Fruit fly (Drosophila melanogaster) whole organism, embryonic: ENCODE measurements around the gene Ugt37A3.

ENCODE experiments used
- Ada2b ChIP-seq: fragments of 200-800 bp; sonication (Bioruptor generic); IDR thresholded peaks from 2 replicates; pipeline ENCODE4 v1.3.6; 2022; ENCODE audit warnings: missing biosample characterization, missing genetic modification characterization
- Adf1 ChIP-seq: fragments of 200-800 bp; sonication (Bioruptor generic); IDR thresholded peaks from 2 replicates; pipeline ENCODE4 v1.3.6; 2022; ENCODE audit warnings: missing biosample characterization, missing genetic modification characterization
- Awh ChIP-seq: fragments of 200-800 bp; sonication (Bioruptor generic); IDR thresholded peaks from 2 replicates; pipeline ENCODE4, ENCODE4 v1.3.6; 2022; ENCODE audit warnings: missing biosample characterization, missing genetic modification characterization
- Bteb2 ChIP-seq: fragments of 200-800 bp; sonication (Bioruptor generic); optimal IDR thresholded peaks from 2 replicates; lab custom pipeline; 2016; ENCODE audit warnings: missing biosample characterization, missing genetic modification characterization
- CG10979 ChIP-seq: fragments of 200-800 bp; sonication (Bioruptor generic); optimal IDR thresholded peaks from 2 replicates; lab custom pipeline; 2018; ENCODE audit warnings: missing biosample characterization, mild to moderate bottlenecking, missing genetic modification characterization, moderate library complexity
- CG11093 ChIP-seq: fragments of 200-800 bp; sonication (Bioruptor generic); IDR thresholded peaks from 3 replicates; pipeline ENCODE4 v1.3.6; 2022; ENCODE audit warnings: missing biosample characterization, missing genetic modification characterization
- CG12299 ChIP-seq: fragments of 200-800 bp; sonication (Bioruptor generic); optimal IDR thresholded peaks from 2 replicates; lab custom pipeline; 2018; ENCODE audit warnings: missing biosample characterization, mild to moderate bottlenecking, missing genetic modification characterization
- CG12659 ChIP-seq: fragments of 200-800 bp; sonication (Bioruptor generic); optimal IDR thresholded peaks from 3 replicates; lab custom pipeline; 2017; ENCODE audit warnings: mild to moderate bottlenecking, missing biosample characterization, missing genetic modification reagents, missing genetic modification characterization
- CG12769 ChIP-seq: fragments of 200-800 bp; sonication (Bioruptor generic); optimal IDR thresholded peaks from 2 replicates; lab custom pipeline; 2019; ENCODE audit warnings: missing biosample characterization, mild to moderate bottlenecking, missing genetic modification characterization, moderate library complexity
- CG17361 ChIP-seq: fragments of 200-800 bp; sonication (Bioruptor generic); IDR thresholded peaks from 3 replicates; pipeline ENCODE4 v1.3.6; 2022; ENCODE audit warnings: missing biosample characterization, missing genetic modification characterization
- CG17568 ChIP-seq: fragments of 200-800 bp; sonication (Bioruptor generic); optimal IDR thresholded peaks from 2 replicates; lab custom pipeline; 2018; ENCODE audit warnings: missing biosample characterization, mild to moderate bottlenecking, missing genetic modification characterization, moderate library complexity
- CG18619 ChIP-seq: fragments of 200-800 bp; sonication (Bioruptor generic); optimal IDR thresholded peaks from 3 replicates; lab custom pipeline; 2017; ENCODE audit warnings: missing biosample characterization, mild to moderate bottlenecking, missing genetic modification characterization
- CG31388 ChIP-seq: fragments of 200-800 bp; sonication (Bioruptor generic); optimal IDR thresholded peaks from 2 replicates; lab custom pipeline; 2016; ENCODE audit warnings: missing biosample characterization, missing genetic modification characterization
- CG3281 ChIP-seq: fragments of 200-800 bp; sonication (Bioruptor generic); optimal IDR thresholded peaks from 3 replicates; lab custom pipeline; 2017; ENCODE audit warnings: missing biosample characterization, mild to moderate bottlenecking, missing genetic modification characterization
- CG33557 ChIP-seq: fragments of 200-800 bp; sonication (Bioruptor generic); optimal IDR thresholded peaks from 2 replicates; lab custom pipeline; 2019; ENCODE audit warnings: missing biosample characterization, mild to moderate bottlenecking, missing genetic modification characterization, moderate library complexity
- CG34422 ChIP-seq: fragments of 200-800 bp; sonication (Bioruptor generic); IDR thresholded peaks from 3 replicates; pipeline ENCODE4 v1.3.6; 2022; ENCODE audit warnings: missing biosample characterization, missing genetic modification characterization
- CG3847 ChIP-seq: fragments of 200-800 bp; sonication (Bioruptor generic); IDR thresholded peaks from 2 replicates; pipeline ENCODE4 v1.3.6; 2022; ENCODE audit warnings: missing biosample characterization, missing genetic modification characterization
- CG3995 ChIP-seq: fragments of 200-800 bp; sonication (Bioruptor generic); optimal IDR thresholded peaks from 3 replicates; lab custom pipeline; 2016; ENCODE audit warnings: missing biosample characterization, missing genetic modification characterization
- CG4360 ChIP-seq: fragments of 200-800 bp; sonication (Bioruptor generic); IDR thresholded peaks from 2 replicates; pipeline ENCODE4 v1.3.6; 2022; ENCODE audit warnings: missing biosample characterization, missing genetic modification characterization
- CG4820 ChIP-seq: fragments of 200-800 bp; sonication (Bioruptor generic); optimal IDR thresholded peaks from 3 replicates; lab custom pipeline; 2016; ENCODE audit warnings: missing biosample characterization, missing genetic modification characterization
- CG4854 ChIP-seq: fragments of 200-800 bp; sonication (Bioruptor generic); optimal IDR thresholded peaks from 2 replicates; lab custom pipeline; 2016; ENCODE audit warnings: missing biosample characterization, missing genetic modification characterization, inconsistent platforms
- CG6175 ChIP-seq: fragments of 200-800 bp; sonication (Bioruptor generic); IDR thresholded peaks from 3 replicates; pipeline ENCODE4 v1.3.6; 2022; ENCODE audit warnings: missing biosample characterization, missing genetic modification characterization
- CG7556 ChIP-seq: fragments of 200-800 bp; sonication (Bioruptor generic); optimal IDR thresholded peaks from 2 replicates; lab custom pipeline; 2017; ENCODE audit warnings: missing biosample characterization, mild to moderate bottlenecking, missing genetic modification characterization
- CG9932 ChIP-seq: fragments of 200-800 bp; sonication (Bioruptor generic); IDR thresholded peaks from 2 replicates; pipeline ENCODE4 v1.3.6; 2022; ENCODE audit warnings: missing biosample characterization, missing genetic modification characterization
- Dip3 ChIP-seq: fragments of 200-800 bp; sonication (Bioruptor generic); optimal IDR thresholded peaks from 3 replicates; lab custom pipeline; 2016; ENCODE audit warnings: missing biosample characterization, missing genetic modification characterization
- Eip74EF ChIP-seq, 2 experiments: fragments of 200-800 bp in 1 of 2; fragments of >200 bp in 1 of 2; sonication (Bioruptor generic) in 1 of 2; optimal IDR thresholded peaks; 2 replicates each; lab custom pipeline; 2017 to 2019; ENCODE audit warnings: missing biosample characterization in 2 of 2, missing genetic modification characterization in 2 of 2, mild to moderate bottlenecking in 1 of 2, moderate library complexity in 1 of 2
- Ets65A ChIP-seq: fragments of 200-800 bp; sonication (Bioruptor generic); peaks from one replicate; lab custom pipeline; 2016; ENCODE audit warnings: missing biosample characterization, missing genetic modification characterization
- H15 ChIP-seq: fragments of 200-800 bp; sonication (Bioruptor generic); IDR thresholded peaks from 3 replicates; pipeline ENCODE4 v1.3.6; 2022; ENCODE audit warnings: missing biosample characterization, missing genetic modification characterization
- HmgD ChIP-seq: fragments of 200-800 bp; sonication (Bioruptor generic); optimal IDR thresholded peaks from 3 replicates; lab custom pipeline; 2016; ENCODE audit warnings: missing biosample characterization, missing genetic modification characterization
- Hr39 ChIP-seq: fragments of >200 bp; optimal IDR thresholded peaks from 2 replicates; lab custom pipeline; 2017
- Lpt ChIP-seq: fragments of >200 bp; optimal IDR thresholded peaks from 2 replicates; lab custom pipeline; 2018; ENCODE audit warnings: missing biosample characterization, missing genetic modification characterization
- Mad ChIP-seq: fragments of 200-800 bp; sonication (Bioruptor generic); optimal IDR thresholded peaks from 2 replicates; lab custom pipeline; 2016; ENCODE audit warnings: missing biosample characterization, missing genetic modification characterization
- Mes4 ChIP-seq: fragments of 200-800 bp; sonication (Bioruptor generic); optimal IDR thresholded peaks from 2 replicates; lab custom pipeline; 2016; ENCODE audit warnings: missing biosample characterization, missing genetic modification characterization
- Six4 ChIP-seq: fragments of 200-800 bp; sonication (Bioruptor generic); optimal IDR thresholded peaks from 2 replicates; lab custom pipeline; 2016; ENCODE audit warnings: missing biosample characterization, missing genetic modification characterization
- Ssrp ChIP-seq: fragments of 200-800 bp; sonication (Bioruptor generic); optimal IDR thresholded peaks from 2 replicates; lab custom pipeline; 2018; ENCODE audit warnings: missing biosample characterization, mild to moderate bottlenecking, missing genetic modification characterization, moderate library complexity
- Taf1 ChIP-seq: fragments of 200-800 bp; sonication (Bioruptor generic); IDR thresholded peaks from 2 replicates; pipeline ENCODE4 v1.3.6; 2022; ENCODE audit warnings: missing biosample characterization, missing genetic modification characterization
- Usf ChIP-seq: fragments of 200-800 bp; sonication (Bioruptor generic); optimal IDR thresholded peaks from 2 replicates; lab custom pipeline; 2017; ENCODE audit warnings: missing genotype, missing biosample characterization, missing genetic modification characterization
- Xrp1 ChIP-seq: fragments of 200-800 bp; sonication (Bioruptor generic); IDR thresholded peaks from 2 replicates; pipeline ENCODE4 v1.3.6; 2022; ENCODE audit warnings: missing biosample characterization, missing genetic modification characterization
- ap ChIP-seq: fragments of 200-800 bp; sonication (Bioruptor generic); IDR thresholded peaks from 2 replicates; pipeline ENCODE4 v1.3.6; 2022; ENCODE audit warnings: missing biosample characterization, missing genetic modification characterization
- ash1 ChIP-seq: fragments of 200-800 bp; sonication (Bioruptor generic); optimal IDR thresholded peaks from 2 replicates; lab custom pipeline; 2018; ENCODE audit warnings: missing biosample characterization, mild to moderate bottlenecking, missing genetic modification characterization
- bcd ChIP-seq: fragments of 200-800 bp; sonication (Bioruptor generic); optimal IDR thresholded peaks from 2 replicates; lab custom pipeline; 2017; ENCODE audit warnings: missing biosample characterization, mild to moderate bottlenecking, missing genetic modification characterization
- bowl ChIP-seq: fragments of 200-800 bp; sonication (Bioruptor generic); IDR thresholded peaks from 2 replicates; pipeline ENCODE4 v1.3.6; 2022; ENCODE audit warnings: missing biosample characterization, missing genetic modification characterization
- danr ChIP-seq: fragments of 200-800 bp; sonication (Bioruptor generic); IDR thresholded peaks from 2 replicates; pipeline ENCODE4 v1.3.6; 2022; ENCODE audit warnings: missing biosample characterization, missing genetic modification characterization
- ftz-f1 ChIP-seq: fragments of 200-800 bp; sonication (Bioruptor generic); optimal IDR thresholded peaks from 2 replicates; lab custom pipeline; 2016; ENCODE audit warnings: missing biosample characterization, missing genetic modification characterization
- grau ChIP-seq: fragments of 200-800 bp; optimal IDR thresholded peaks from 3 replicates; lab custom pipeline; 2019; ENCODE audit warnings: missing biosample characterization, mild to moderate bottlenecking, missing genetic modification characterization, moderate library complexity
- gro ChIP-seq: fragments of 200-800 bp; sonication (Bioruptor generic); optimal IDR thresholded peaks from 2 replicates; lab custom pipeline; 2016; ENCODE audit warnings: missing biosample characterization, missing genetic modification characterization
- lmd ChIP-seq: fragments of 200-800 bp; sonication (Bioruptor generic); IDR thresholded peaks from 2 replicates; pipeline ENCODE4 v1.3.6; 2022; ENCODE audit warnings: missing biosample characterization, missing genetic modification characterization
- maf-S ChIP-seq: fragments of 200-800 bp; sonication (Bioruptor generic); optimal IDR thresholded peaks from 2 replicates; lab custom pipeline; 2016; ENCODE audit warnings: missing biosample characterization, missing genetic modification characterization
- nerfin-2 ChIP-seq: fragments of 200-800 bp; sonication (Bioruptor generic); IDR thresholded peaks from 2 replicates; pipeline ENCODE4 v1.3.6; 2022; ENCODE audit warnings: missing biosample characterization, missing genetic modification characterization; ENCODE audit not compliant: partially characterized antibody
- nmo ChIP-seq: fragments of 200-800 bp; sonication (Bioruptor generic); optimal IDR thresholded peaks from 2 replicates; lab custom pipeline; 2018; ENCODE audit warnings: missing biosample characterization, mild to moderate bottlenecking, missing genetic modification characterization, moderate library complexity
- pho ChIP-seq: fragments of 200-800 bp; sonication (Bioruptor generic); optimal IDR thresholded peaks from 2 replicates; lab custom pipeline; 2016; ENCODE audit warnings: missing biosample characterization, missing genetic modification characterization
- shn ChIP-seq: fragments of 200-800 bp; sonication (Bioruptor generic); optimal IDR thresholded peaks from 3 replicates; lab custom pipeline; 2016; ENCODE audit warnings: missing biosample characterization, missing genetic modification characterization
- trem ChIP-seq: fragments of 200-800 bp; optimal IDR thresholded peaks from 3 replicates; lab custom pipeline; 2019; ENCODE audit warnings: missing biosample characterization, mild to moderate bottlenecking, missing genetic modification characterization, moderate library complexity
- zen ChIP-seq: fragments of 200-800 bp; sonication (Bioruptor generic); optimal IDR thresholded peaks from 3 replicates; lab custom pipeline; 2018; ENCODE audit warnings: missing biosample characterization, mild to moderate bottlenecking, missing genetic modification characterization, moderate library complexity

Ugt37A3 gene

dm6 chr3R:12716251-12716650 lies 27.2 kb downstream of the Ugt37A3 start (continued):
- TF ChIP-seq CG18619 (GFP tag; lab: Kevin White, UChicago) (no peak), CG34422 (GFP tag; lab: Robert Waterston, UW) (no peak), CG4360 (GFP tag; lab: Robert Waterston, UW) (no peak), CG31388 (GFP tag; lab: Kevin White, UChicago) (no peak), CG4820 (GFP tag; lab: Kevin White, UChicago) (no peak), CG17361 (no peak), grau (tag; lab: Kevin White, UChicago) (no peak), HmgD (GFP tag; lab: Kevin White, UChicago) (no peak), CG12769 (peak; percentile 47), shn (GFP tag; lab: Kevin White, UChicago) (no peak), Bteb2 (GFP tag; lab: Kevin White, UChicago) (no peak), Lpt (GFP tag; lab: Kevin White, UChicago) (no peak), trem (no peak), CG17568 (GFP tag; lab: Kevin White, UChicago) (no peak), CG6175 (GFP tag; lab: Robert Waterston, UW) (no peak), CG3995 (GFP tag; lab: Kevin White, UChicago) (no peak), CG9932 (no peak), Eip74EF (GFP tag; optimal IDR thresholded peaks at IDR 0.05; lab: Kevin White, UChicago) (no peak), Usf (GFP tag; lab: Kevin White, UChicago) (no peak), Awh (no peak), Taf1 (0 out of 2 replicates have a peak, but pooled peaks have one; percentile 27), Hr39 (lab: Kevin White, UChicago) (no peak), CG33557 (GFP tag; lab: Kevin White, UChicago) (no peak), bcd (GFP tag; lab: Kevin White, UChicago) (no peak), CG12659 (peak; percentile 7), lmd (GFP tag; lab: Robert Waterston, UW) (no peak), Adf1 (no peak), maf-S (GFP tag; lab: Kevin White, UChicago) (no peak), Ets65A (GFP tag; lab: Kevin White, UChicago) (no peak), Dip3 (no peak), Ssrp (tag; lab: Kevin White, UChicago) (no peak), CG10979 (tag; lab: Kevin White, UChicago) (no peak), CG7556 (GFP tag; lab: Kevin White, UChicago) (no peak), CG3281 (GFP tag; lab: Kevin White, UChicago) (peak; percentile 16), Ada2b (GFP tag; lab: Robert Waterston, UW) (no peak), ap (no peak), H15 (GFP tag; lab: Robert Waterston, UW) (no peak), CG3847 (GFP tag; lab: Robert Waterston, UW) (no peak), pho (GFP tag; lab: Kevin White, UChicago) (no peak), CG12299 (no peak), Xrp1 (GFP tag; lab: Robert Waterston, UW) (0 out of 2 replicates have a peak, but pooled peaks have one; percentile 9), Mad (GFP tag; lab: Kevin White, UChicago) (no peak), nerfin-2 (no peak), CG4854 (GFP tag; lab: Kevin White, UChicago) (no peak), gro (GFP tag; lab: Kevin White, UChicago) (no peak), zen (no peak), CG11093 (GFP tag; lab: Robert Waterston, UW) (no peak), ftz-f1 (GFP tag; lab: Kevin White, UChicago) (no peak), ash1 (no peak), Six4 (GFP tag; lab: Kevin White, UChicago) (no peak), nmo (no peak), danr (GFP tag; lab: Robert Waterston, UW) (no peak), bowl (no peak), Mes4 (GFP tag; lab: Kevin White, UChicago) (no peak)
